Worm (Caenorhabditis elegans): Measurements from ENCODE around the gene F37A4.5.
A peak's percentile ranks its signal among the peaks of the same experiment; 100 is the strongest.

Gene F37A4.5

ce11 chrIII:6736566-6736965, 24.9 kb downstream of the F37A4.5 start, which contains the start of gene Y102E9.6:
Gene Y102E9.6, minus strand, starts transcription at chrIII:6736666.
- no peak for TF ChIP-seq ztf-29 (GFP tag; IDR thresholded peaks at IDR 0.05)
- TF ChIP-seq T22C8.4 (GFP tag; IDR thresholded peaks at IDR 0.05), result no peak
- TF ChIP-seq klf-2 (GFP tag; conservative IDR thresholded peaks at IDR 0.05), result no peak
- no peak for TF ChIP-seq tab-1 (GFP tag; IDR thresholded peaks at IDR 0.05)
- TF ChIP-seq ztf-23 (GFP tag; IDR thresholded peaks at IDR 0.05), result no peak
- no peak for TF ChIP-seq ref-1 (GFP tag; conservative IDR thresholded peaks at IDR 0.05)
- TF ChIP-seq cog-1 (tag; optimal IDR thresholded peaks at IDR 0.05), result no peak
- no peak for TF ChIP-seq med-1 (GFP tag; optimal IDR thresholded peaks at IDR 0.05; ENCODE audit: insufficient read depth)
- TF ChIP-seq flt-1 (GFP tag; IDR thresholded peaks at IDR 0.05), result no peak

ce11 chrIII:6736971-6737370, 25.3 kb downstream of the F37A4.5 start, which contains the start of gene K07E12.2:
Gene K07E12.2, plus strand, starts transcription at chrIII:6737271.
- no peak for TF ChIP-seq med-1 (GFP tag; optimal IDR thresholded peaks at IDR 0.05; ENCODE audit: insufficient read depth)
- TF ChIP-seq ref-1 (GFP tag; conservative IDR thresholded peaks at IDR 0.05), result no peak
- no peak for TF ChIP-seq klf-2 (GFP tag; conservative IDR thresholded peaks at IDR 0.05)
- no peak for TF ChIP-seq ztf-29 (GFP tag; IDR thresholded peaks at IDR 0.05)
- TF ChIP-seq tab-1 (GFP tag; IDR thresholded peaks at IDR 0.05), result no peak
- TF ChIP-seq ztf-23 (GFP tag; IDR thresholded peaks at IDR 0.05), result no peak
- TF ChIP-seq T22C8.4 (GFP tag; IDR thresholded peaks at IDR 0.05), result no peak
- no peak for TF ChIP-seq flt-1 (GFP tag; IDR thresholded peaks at IDR 0.05)
- no peak for TF ChIP-seq cog-1 (tag; optimal IDR thresholded peaks at IDR 0.05)

- TF ChIP-seq ref-1 (GFP tag; conservative IDR thresholded peaks at IDR 0.05), result no peak
- no peak for TF ChIP-seq cog-1 (tag; optimal IDR thresholded peaks at IDR 0.05)
- no peak for TF ChIP-seq klf-2 (GFP tag; conservative IDR thresholded peaks at IDR 0.05)
- no peak for TF ChIP-seq ztf-23 (GFP tag; IDR thresholded peaks at IDR 0.05)
- TF ChIP-seq tab-1 (GFP tag; IDR thresholded peaks at IDR 0.05), result no peak
- TF ChIP-seq flt-1 (GFP tag; IDR thresholded peaks at IDR 0.05), result no peak
- TF ChIP-seq T22C8.4 (GFP tag; IDR thresholded peaks at IDR 0.05), result no peak
- no peak for TF ChIP-seq ztf-29 (GFP tag; IDR thresholded peaks at IDR 0.05)
- TF ChIP-seq med-1 (GFP tag; optimal IDR thresholded peaks at IDR 0.05; ENCODE audit: insufficient read depth), result no peak
Observed at ce11 chrIII:6740072-6740471, 28.4 kb downstream of the F37A4.5 start.

ce11 chrIII:6742597-6742996, 30.9 kb downstream of the F37A4.5 start:
- no peak for TF ChIP-seq ztf-23 (GFP tag; IDR thresholded peaks at IDR 0.05)
- no peak for TF ChIP-seq T22C8.4 (GFP tag; IDR thresholded peaks at IDR 0.05)
- no peak for TF ChIP-seq cog-1 (tag; optimal IDR thresholded peaks at IDR 0.05)
- TF ChIP-seq ztf-29 (GFP tag; IDR thresholded peaks at IDR 0.05), result no peak
- TF ChIP-seq klf-2 (GFP tag; conservative IDR thresholded peaks at IDR 0.05), result 0 out of 2 replicates have a peak, but pooled peaks have one; percentile 41
- no peak for TF ChIP-seq flt-1 (GFP tag; IDR thresholded peaks at IDR 0.05)
- no peak for TF ChIP-seq tab-1 (GFP tag; IDR thresholded peaks at IDR 0.05)
- TF ChIP-seq ref-1 (GFP tag; conservative IDR thresholded peaks at IDR 0.05), result no peak

- TF ChIP-seq ref-1 (GFP tag; conservative IDR thresholded peaks at IDR 0.05), result no peak
- TF ChIP-seq ztf-23 (GFP tag; IDR thresholded peaks at IDR 0.05), result no peak
- TF ChIP-seq T22C8.4 (GFP tag; IDR thresholded peaks at IDR 0.05), result no peak
- no peak for TF ChIP-seq klf-2 (GFP tag; conservative IDR thresholded peaks at IDR 0.05)
Observed at ce11 chrIII:6746008-6746407, 34.3 kb downstream of the F37A4.5 start, which contains the start of gene dig-1. Gene dig-1, plus strand, starts transcription at chrIII:6746308.

- TF ChIP-seq ztf-23 (GFP tag; IDR thresholded peaks at IDR 0.05) (no peak), cog-1 (tag; optimal IDR thresholded peaks at IDR 0.05) (no peak), med-1 (GFP tag; optimal IDR thresholded peaks at IDR 0.05; ENCODE audit: insufficient read depth) (no peak), flt-1 (GFP tag; IDR thresholded peaks at IDR 0.05) (no peak), T22C8.4 (GFP tag; IDR thresholded peaks at IDR 0.05) (no peak), ref-1 (GFP tag; conservative IDR thresholded peaks at IDR 0.05) (no peak), tab-1 (GFP tag; IDR thresholded peaks at IDR 0.05) (no peak), klf-2 (GFP tag; conservative IDR thresholded peaks at IDR 0.05) (no peak), ztf-29 (GFP tag; IDR thresholded peaks at IDR 0.05) (no peak)
Observed at ce11 chrIII:6746668-6747067, 35.0 kb downstream of the F37A4.5 start.

- TF ChIP-seq tab-1 (GFP tag; IDR thresholded peaks at IDR 0.05) (no peak), T22C8.4 (GFP tag; IDR thresholded peaks at IDR 0.05) (no peak), ztf-29 (GFP tag; IDR thresholded peaks at IDR 0.05) (no peak), flt-1 (GFP tag; IDR thresholded peaks at IDR 0.05) (no peak), med-1 (GFP tag; optimal IDR thresholded peaks at IDR 0.05; ENCODE audit: insufficient read depth) (no peak), ztf-23 (GFP tag; IDR thresholded peaks at IDR 0.05) (no peak), ref-1 (GFP tag; conservative IDR thresholded peaks at IDR 0.05) (no peak), cog-1 (tag; optimal IDR thresholded peaks at IDR 0.05) (no peak), klf-2 (GFP tag; conservative IDR thresholded peaks at IDR 0.05) (no peak)
Observed at ce11 chrIII:6752612-6753011, 40.9 kb downstream of the F37A4.5 start.

- no peak for TF ChIP-seq klf-2 (GFP tag; conservative IDR thresholded peaks at IDR 0.05)
- TF ChIP-seq med-1 (GFP tag; optimal IDR thresholded peaks at IDR 0.05; ENCODE audit: insufficient read depth), result no peak
- TF ChIP-seq ztf-29 (GFP tag; IDR thresholded peaks at IDR 0.05), result no peak
- no peak for TF ChIP-seq cog-1 (tag; optimal IDR thresholded peaks at IDR 0.05)
- no peak for TF ChIP-seq ref-1 (GFP tag; conservative IDR thresholded peaks at IDR 0.05)
- no peak for TF ChIP-seq T22C8.4 (GFP tag; IDR thresholded peaks at IDR 0.05)
- no peak for TF ChIP-seq flt-1 (GFP tag; IDR thresholded peaks at IDR 0.05)
- TF ChIP-seq tab-1 (GFP tag; IDR thresholded peaks at IDR 0.05), result no peak
- TF ChIP-seq ztf-23 (GFP tag; IDR thresholded peaks at IDR 0.05), result no peak
Observed at ce11 chrIII:6756769-6757168, 45.1 kb downstream of the F37A4.5 start.

All from whole organism, midembryonic.